Worm (Caenorhabditis elegans): Measurements from ENCODE around the gene Y38F1A.7.
A peak's percentile ranks its signal among the peaks of the same experiment; 100 is the strongest.
"Not testable (repeated sequence)": the region's sequence is repeated elsewhere in the genome, so short reads cannot be mapped to it uniquely, and the experiment has no call there.

The Y38F1A.7 gene

ce11 chrII:12997413-12997812 is at the start of gene Y38F1A.7:
Gene Y38F1A.7 (minus strand): TSS chrII:12997804.
- TF ChIP-seq W03F9.2 (tag; optimal IDR thresholded peaks at IDR 0.05) (no peak), dao-5 (tag; optimal IDR thresholded peaks at IDR 0.05) (no peak)

- not testable (repeated sequence) for TF ChIP-seq him-1, dao-5, W03F9.2 (tag; optimal IDR thresholded peaks at IDR 0.05)
Measured at ce11 chrII:13047106-13047505, 49.5 kb upstream of the Y38F1A.7 start, which contains the start of gene F42G4.7. Gene F42G4.7 (minus strand): TSS chrII:13047290.

- TF ChIP-seq W03F9.2, dao-5, him-1 (tag; optimal IDR thresholded peaks at IDR 0.05): not testable (repeated sequence)
Measured at ce11 chrII:13043433-13044054, 45.9 kb upstream of the Y38F1A.7 start, which contains the start of gene puf-6. Gene puf-6 (minus strand): TSS chrII:13043445.

- TF ChIP-seq him-1 (tag; optimal IDR thresholded peaks at IDR 0.05) (no peak), W03F9.2 (tag; optimal IDR thresholded peaks at IDR 0.05) (no peak), dao-5 (tag; optimal IDR thresholded peaks at IDR 0.05) (no peak)
Measured at ce11 chrII:13036717-13037116, 39.1 kb upstream of the Y38F1A.7 start, which contains the start of gene F18A11.3. Gene F18A11.3 (minus strand): TSS chrII:13036841.

- TF ChIP-seq W03F9.2, dao-5, him-1 (tag; optimal IDR thresholded peaks at IDR 0.05): not testable (repeated sequence)
Measured at ce11 chrII:13031649-13032191, 34.1 kb upstream of the Y38F1A.7 start, which contains the start of gene F18A11.2. Gene F18A11.2 (plus strand): TSS chrII:13031699.

- TF ChIP-seq W03F9.2 (tag; optimal IDR thresholded peaks at IDR 0.05) (peak; percentile 2), him-1 (tag; optimal IDR thresholded peaks at IDR 0.05) (no peak)
Measured at ce11 chrII:13030567-13031188, 33.1 kb upstream of the Y38F1A.7 start.

- TF ChIP-seq W03F9.2 (tag; optimal IDR thresholded peaks at IDR 0.05) = no peak
- TF ChIP-seq dao-5 (tag; optimal IDR thresholded peaks at IDR 0.05) = no peak
- TF ChIP-seq him-1 (tag; optimal IDR thresholded peaks at IDR 0.05) = no peak
Measured at ce11 chrII:13030051-13030437, 32.4 kb upstream of the Y38F1A.7 start.

ce11 chrII:13029290-13030050 is 31.9 kb upstream of the Y38F1A.7 start:
- TF ChIP-seq him-1 (tag; optimal IDR thresholded peaks at IDR 0.05) = no peak
- TF ChIP-seq dao-5 (tag; optimal IDR thresholded peaks at IDR 0.05) = no peak
- TF ChIP-seq W03F9.2 (tag; optimal IDR thresholded peaks at IDR 0.05) = no peak

- TF ChIP-seq him-1 (tag; optimal IDR thresholded peaks at IDR 0.05) (no peak), W03F9.2 (tag; optimal IDR thresholded peaks at IDR 0.05) (no peak), dao-5 (tag; optimal IDR thresholded peaks at IDR 0.05) (no peak)
Measured at ce11 chrII:13025794-13026412, 28.3 kb upstream of the Y38F1A.7 start, which contains the start of gene max-2. Gene max-2 (minus strand): TSS chrII:13025844.

ce11 chrII:13023518-13023917 is 25.9 kb upstream of the Y38F1A.7 start:
- TF ChIP-seq W03F9.2 (tag; optimal IDR thresholded peaks at IDR 0.05) = no peak
- TF ChIP-seq dao-5 (tag; optimal IDR thresholded peaks at IDR 0.05) = no peak
- TF ChIP-seq him-1 (tag; optimal IDR thresholded peaks at IDR 0.05) = no peak

ce11 chrII:13022555-13022954 is 25.0 kb upstream of the Y38F1A.7 start:
- no peak for TF ChIP-seq W03F9.2 (tag; optimal IDR thresholded peaks at IDR 0.05)
- no peak for TF ChIP-seq him-1 (tag; optimal IDR thresholded peaks at IDR 0.05)
- no peak for TF ChIP-seq dao-5 (tag; optimal IDR thresholded peaks at IDR 0.05)

ce11 chrII:13013966-13014365 is 16.4 kb upstream of the Y38F1A.7 start, which contains the start of gene F18A11.5:
Gene F18A11.5 (minus strand): TSS chrII:13014286.
- TF ChIP-seq dao-5 (tag; optimal IDR thresholded peaks at IDR 0.05) (no peak), him-1 (tag; optimal IDR thresholded peaks at IDR 0.05) (no peak), W03F9.2 (tag; optimal IDR thresholded peaks at IDR 0.05) (no peak)

- TF ChIP-seq dao-5 (tag; optimal IDR thresholded peaks at IDR 0.05) (no peak), him-1 (tag; optimal IDR thresholded peaks at IDR 0.05) (no peak), W03F9.2 (tag; optimal IDR thresholded peaks at IDR 0.05) (no peak)
Measured at ce11 chrII:13012684-13013083, 15.1 kb upstream of the Y38F1A.7 start.
